Worm (Caenorhabditis elegans) whole organism, L1 larva: ENCODE results near the gene srh-299.

Source experiments
- alr-1 ChIP-seq: fragments of 200-800 bp; sonication (Bioruptor generic); optimal IDR thresholded peaks from 2 replicates; lab custom pipeline; 2018; ENCODE audit warnings: borderline replicate concordance, mild to moderate bottlenecking, missing genetic modification characterization, missing compliant biosample characterization
- lin-39 ChIP-seq: fragments of 150-350 bp; optimal IDR thresholded peaks from 2 replicates; lab custom pipeline; 2014; ENCODE audit warnings: missing biosample characterization, missing genetic modification reagents, missing genetic modification characterization
- mdl-1 ChIP-seq, 2 experiments: fragments of 150-350 bp; optimal IDR thresholded peaks; 2 replicates each; lab custom pipeline; 2014 to 2017; ENCODE audit warnings: missing biosample characterization in 2 of 2, missing genetic modification characterization in 2 of 2, inconsistent platforms in 1 of 2
- nhr-12 ChIP-seq: sonication (generic microtip); optimal IDR thresholded peaks from 2 replicates; lab custom pipeline; 2017; ENCODE audit warnings: missing biosample characterization, missing genetic modification characterization

ce11 chrV:15891279-15891678 is 28.1 kb downstream of the srh-299 start:
- TF ChIP-seq mdl-1 (tag; optimal IDR thresholded peaks at IDR 0.05; lab: Kevin White, UChicago) (no peak), alr-1 (no peak), nhr-12 (tag; lab: Kevin White, UChicago) (no peak), lin-39 (tag; lab: Kevin White, UChicago) (no peak)
